Worm (Caenorhabditis elegans) whole organism, L1 larva: Measurements from ENCODE around the gene rbx-1.

Source experiments
- elt-2 ChIP-seq: sonication (generic microtip); optimal IDR thresholded peaks from 2 replicates; lab custom pipeline; 2016; ENCODE audit warnings: missing genetic modification characterization, mild to moderate bottlenecking, inconsistent platforms, missing compliant biosample characterization, missing genetic modification reagents
- lin-15B ChIP-seq: fragments of 150-350 bp; sonication (generic microtip); optimal IDR thresholded peaks from 3 replicates; lab custom pipeline; 2014; ENCODE audit warnings: missing biosample characterization, missing genetic modification characterization
- nhr-237 ChIP-seq: fragments of 150-350 bp; optimal IDR thresholded peaks from 2 replicates; lab custom pipeline; 2014; ENCODE audit warnings: missing biosample characterization, missing genetic modification characterization
- pqm-1 ChIP-seq: sonication (generic microtip); optimal IDR thresholded peaks from 3 replicates; lab custom pipeline; 2017; ENCODE audit warnings: missing biosample characterization, missing genetic modification characterization
- rnt-1 ChIP-seq: sonication (generic microtip); optimal IDR thresholded peaks from 2 replicates; lab custom pipeline; 2016; ENCODE audit warnings: mild to moderate bottlenecking, missing genetic modification characterization, moderate library complexity, missing compliant biosample characterization
- snu-23 ChIP-seq: sonication (generic microtip); optimal IDR thresholded peaks from 2 replicates; lab custom pipeline; 2016; ENCODE audit warnings: missing genetic modification characterization, missing compliant biosample characterization
- unc-86 ChIP-seq: sonication (generic microtip); optimal IDR thresholded peaks from 2 replicates; lab custom pipeline; 2016; ENCODE audit warnings: missing genetic modification characterization, missing compliant biosample characterization

ce11 chrV:9654154-9654805 lies 36.0 kb downstream of the rbx-1 start, which contains the start of gene cyp-29A4:
- TF ChIP-seq lin-15B (tag; lab: Kevin White, UChicago) (no peak), elt-2 (tag; lab: Kevin White, UChicago) (no peak), pqm-1 (tag; lab: Kevin White, UChicago) (no peak), unc-86 (tag; lab: Kevin White, UChicago) (no peak), rnt-1 (tag; lab: Kevin White, UChicago) (no peak), snu-23 (GFP tag; lab: Kevin White, UChicago) (peak; percentile 31), nhr-237 (tag; lab: Kevin White, UChicago) (no peak)
